Worm (Caenorhabditis elegans) whole organism, L2 larva: Measurements from ENCODE around the gene ubh-2.

Experiments
- ama-1 ChIP-seq: fragments of 150-350 bp; optimal IDR thresholded peaks from 2 replicates; lab custom pipeline; 2018; ENCODE audit warnings: inconsistent platforms
- gmeb-1 ChIP-seq: fragments of 150-350 bp; optimal IDR thresholded peaks from 2 replicates; lab custom pipeline; 2014; ENCODE audit warnings: missing biosample characterization, missing genetic modification characterization

DNA sequence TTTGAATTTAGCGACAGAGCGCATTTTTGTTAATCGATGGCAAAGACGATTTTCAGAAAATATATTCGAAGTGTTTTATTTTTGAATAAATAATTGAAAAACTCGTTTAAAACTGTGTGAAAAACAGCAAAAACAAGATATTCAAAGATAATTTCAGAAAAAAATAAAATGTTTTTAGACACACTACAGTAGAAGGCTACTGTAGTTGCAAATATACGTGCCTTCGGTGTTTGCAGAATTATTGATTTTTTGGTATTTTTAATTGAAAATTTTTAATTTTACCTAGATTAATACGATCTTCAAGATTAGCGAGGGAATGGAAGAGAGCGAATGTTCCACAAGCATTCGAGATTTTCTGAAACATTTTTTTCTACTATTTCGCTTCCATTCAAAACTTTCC, 1.0 kb upstream of the ubh-2 start:
- no peak for TF ChIP-seq ama-1 (lab: Kevin White, UChicago)
- TF ChIP-seq gmeb-1 = no peak
